Worm (Caenorhabditis elegans): ENCODE measurements around the gene R02D5.8.

The R02D5.8 gene

DNA sequence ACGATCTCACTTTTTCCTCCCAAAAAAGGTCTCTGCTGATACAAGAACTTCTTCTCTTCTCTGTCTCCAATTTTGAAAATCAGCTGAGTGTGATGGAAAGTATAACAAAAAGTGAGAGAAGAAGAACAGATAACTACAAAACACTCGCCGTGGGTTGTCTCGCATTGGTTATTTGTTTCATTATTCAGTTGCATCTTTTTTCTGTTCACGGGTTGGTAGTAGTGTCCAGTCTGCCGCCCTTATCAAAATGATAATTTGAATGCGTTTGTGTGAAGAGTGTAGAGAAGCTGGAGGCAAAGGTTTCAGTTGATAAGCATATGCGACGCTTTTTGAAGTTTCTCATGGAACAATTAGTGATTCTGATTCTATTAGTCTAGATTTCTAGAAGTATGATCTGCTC is 16.1 kb downstream of the R02D5.8 start:
- TF ChIP-seq tab-1 (GFP tag; IDR thresholded peaks at IDR 0.05) (no peak), klf-2 (GFP tag; conservative IDR thresholded peaks at IDR 0.05) (no peak), ref-1 (GFP tag; conservative IDR thresholded peaks at IDR 0.05) (no peak), T22C8.4 (GFP tag; IDR thresholded peaks at IDR 0.05) (no peak), ztf-23 (GFP tag; IDR thresholded peaks at IDR 0.05) (no peak), flt-1 (GFP tag; IDR thresholded peaks at IDR 0.05) (no peak), cog-1 (tag; optimal IDR thresholded peaks at IDR 0.05) (no peak), ztf-29 (GFP tag; IDR thresholded peaks at IDR 0.05) (no peak), med-1 (GFP tag; optimal IDR thresholded peaks at IDR 0.05; ENCODE audit: insufficient read depth) (no peak)

DNA sequence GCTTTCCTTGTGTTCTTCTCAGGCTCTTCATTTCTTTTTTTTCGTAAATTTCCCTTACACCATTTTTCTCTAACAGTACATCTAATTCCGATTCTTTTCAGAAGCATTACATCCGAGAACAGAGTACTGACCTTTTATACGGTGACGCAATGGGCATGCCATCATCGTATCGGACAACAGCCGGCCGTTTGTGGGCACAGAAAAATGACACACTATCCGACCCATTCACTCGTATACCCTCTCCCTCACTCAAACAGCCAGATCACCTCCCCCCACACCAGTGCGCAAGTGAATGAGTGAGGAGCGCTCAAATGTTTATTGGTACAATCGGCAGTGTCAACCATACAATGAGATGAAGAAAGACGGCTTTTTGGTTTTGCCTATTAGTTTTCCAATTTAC is 18.0 kb downstream of the R02D5.8 start, which contains the start of gene R02D5.24:
Gene R02D5.24 (plus strand): TSS at position 205 of the 400 bp plus-strand sequence.
- TF ChIP-seq klf-2 (GFP tag; conservative IDR thresholded peaks at IDR 0.05) (no peak), flt-1 (GFP tag; IDR thresholded peaks at IDR 0.05) (0 out of 2 replicates have a peak, but pooled peaks have one; percentile 15)

DNA sequence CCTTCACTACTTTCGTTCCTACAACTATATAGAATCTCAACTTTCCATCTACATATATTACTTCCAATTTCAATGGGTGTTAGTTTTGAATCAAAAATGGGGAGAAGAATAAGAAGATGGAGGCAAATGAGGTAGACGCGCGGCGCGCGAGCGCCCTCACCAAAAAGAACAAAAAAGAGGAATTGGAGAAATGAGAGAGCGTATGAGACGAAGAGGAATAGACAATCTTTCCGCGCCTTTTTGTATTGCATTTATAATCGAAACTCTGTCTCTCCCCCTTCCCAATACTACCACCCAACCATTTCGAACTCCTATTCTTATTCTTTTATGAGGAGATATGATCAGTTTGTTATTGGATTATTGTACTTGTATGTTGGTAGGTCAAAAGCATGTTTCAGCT is 18.6 kb downstream of the R02D5.8 start:
- TF ChIP-seq ref-1 (GFP tag; conservative IDR thresholded peaks at IDR 0.05) (no peak), cog-1 (tag; optimal IDR thresholded peaks at IDR 0.05) (no peak), flt-1 (GFP tag; IDR thresholded peaks at IDR 0.05) (no peak), T22C8.4 (GFP tag; IDR thresholded peaks at IDR 0.05) (no peak), ztf-29 (GFP tag; IDR thresholded peaks at IDR 0.05) (no peak), med-1 (GFP tag; optimal IDR thresholded peaks at IDR 0.05; ENCODE audit: insufficient read depth) (no peak), klf-2 (GFP tag; conservative IDR thresholded peaks at IDR 0.05) (no peak), tab-1 (GFP tag; IDR thresholded peaks at IDR 0.05) (no peak), ztf-23 (GFP tag; IDR thresholded peaks at IDR 0.05) (no peak)

DNA sequence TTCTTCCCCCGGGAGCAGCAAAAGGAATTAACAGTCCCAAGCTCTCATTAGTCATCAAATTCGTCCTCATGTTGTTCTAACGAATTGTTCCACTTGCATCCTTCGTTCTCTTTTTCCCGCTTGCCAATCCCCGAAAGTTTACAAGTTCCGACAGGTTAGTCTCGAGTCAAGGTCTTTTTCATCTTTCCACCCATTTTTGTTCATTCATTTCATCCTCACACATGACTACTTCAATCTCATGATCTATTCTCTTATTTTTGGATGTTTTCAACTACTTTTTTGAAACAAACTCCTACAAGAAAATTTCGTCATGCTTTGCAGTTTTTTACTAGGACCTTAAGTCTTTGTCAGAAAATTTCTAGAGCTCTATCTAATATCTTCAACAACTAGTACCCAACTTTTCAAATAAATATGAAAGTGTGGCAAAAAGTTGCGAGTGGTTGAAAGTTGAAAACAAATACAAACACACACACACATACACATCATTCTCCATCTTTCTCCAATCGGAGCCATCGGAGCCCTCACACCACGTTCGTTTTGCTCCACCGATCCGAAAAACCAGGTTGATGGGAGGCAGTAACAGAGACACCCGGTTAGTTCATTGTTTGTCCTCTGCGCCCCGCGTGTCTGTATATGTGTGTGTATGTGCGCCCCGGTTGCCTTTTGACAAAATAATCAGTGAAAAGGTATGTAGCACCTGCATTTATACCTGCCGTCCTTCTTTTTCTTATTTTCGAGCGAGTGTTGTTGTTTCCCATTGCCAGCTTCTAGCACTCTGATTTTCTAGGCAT is 19.9 kb downstream of the R02D5.8 start:
- TF ChIP-seq ref-1 (GFP tag; conservative IDR thresholded peaks at IDR 0.05) (no peak), tab-1 (GFP tag; IDR thresholded peaks at IDR 0.05) (no peak), klf-2 (GFP tag; conservative IDR thresholded peaks at IDR 0.05) (no peak), ztf-23 (GFP tag; IDR thresholded peaks at IDR 0.05) (no peak), ztf-29 (GFP tag; IDR thresholded peaks at IDR 0.05) (no peak), T22C8.4 (GFP tag; IDR thresholded peaks at IDR 0.05) (no peak), cog-1 (tag; optimal IDR thresholded peaks at IDR 0.05) (no peak), med-1 (GFP tag; optimal IDR thresholded peaks at IDR 0.05; ENCODE audit: insufficient read depth) (no peak), flt-1 (GFP tag; IDR thresholded peaks at IDR 0.05) (no peak)

DNA sequence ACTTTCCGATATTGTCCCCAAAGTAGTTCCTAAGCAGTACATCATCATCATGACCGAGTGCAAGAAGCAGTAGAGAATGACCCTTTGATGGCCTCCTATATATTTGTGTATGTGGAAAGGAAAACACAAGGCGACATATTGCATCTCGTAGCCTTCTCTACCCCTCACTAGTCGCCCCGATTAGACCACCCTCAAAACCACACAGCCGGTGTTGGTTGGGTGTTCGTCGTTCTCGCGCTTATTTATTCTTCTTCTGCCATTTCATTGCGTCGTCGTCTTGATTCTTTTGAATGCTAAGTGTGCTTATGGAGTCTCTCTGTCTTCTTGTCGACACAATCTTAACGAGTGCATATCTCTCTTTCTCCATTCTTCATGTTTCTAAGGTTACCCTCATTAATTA is 21.0 kb downstream of the R02D5.8 start:
- TF ChIP-seq cog-1 (tag; optimal IDR thresholded peaks at IDR 0.05) = peak; percentile 34
- TF ChIP-seq flt-1 (GFP tag; IDR thresholded peaks at IDR 0.05) = peak; percentile 61; the same call in 1 of the 2 replicates
- TF ChIP-seq T22C8.4 (GFP tag; IDR thresholded peaks at IDR 0.05) = no peak
- TF ChIP-seq tab-1 (GFP tag; IDR thresholded peaks at IDR 0.05) = no peak

DNA sequence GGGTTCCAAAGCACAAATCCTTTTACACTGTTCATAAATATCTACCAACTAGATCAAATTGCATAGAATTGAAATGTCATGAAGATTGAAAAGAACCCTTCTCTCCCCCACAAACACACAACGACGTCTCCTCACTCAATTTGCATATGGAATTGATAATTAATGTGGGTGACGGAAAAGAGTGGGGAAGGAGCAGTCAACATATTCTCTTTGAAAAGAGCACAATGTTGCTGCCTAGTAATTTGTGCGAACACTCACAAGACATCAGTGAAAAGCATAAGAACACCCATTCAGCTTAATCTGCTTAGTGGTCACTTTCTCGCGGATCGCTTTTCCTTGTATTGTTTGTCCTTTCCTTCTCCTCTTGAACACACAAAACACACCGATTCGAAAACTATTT is 22.7 kb downstream of the R02D5.8 start:
- TF ChIP-seq ref-1 (GFP tag; conservative IDR thresholded peaks at IDR 0.05) (no peak), ztf-29 (GFP tag; IDR thresholded peaks at IDR 0.05) (no peak), cog-1 (tag; optimal IDR thresholded peaks at IDR 0.05) (no peak), tab-1 (GFP tag; IDR thresholded peaks at IDR 0.05) (no peak), ztf-23 (GFP tag; IDR thresholded peaks at IDR 0.05) (no peak), klf-2 (GFP tag; conservative IDR thresholded peaks at IDR 0.05) (no peak), flt-1 (GFP tag; IDR thresholded peaks at IDR 0.05) (no peak), T22C8.4 (GFP tag; IDR thresholded peaks at IDR 0.05) (no peak), med-1 (GFP tag; optimal IDR thresholded peaks at IDR 0.05; ENCODE audit: insufficient read depth) (no peak)

DNA sequence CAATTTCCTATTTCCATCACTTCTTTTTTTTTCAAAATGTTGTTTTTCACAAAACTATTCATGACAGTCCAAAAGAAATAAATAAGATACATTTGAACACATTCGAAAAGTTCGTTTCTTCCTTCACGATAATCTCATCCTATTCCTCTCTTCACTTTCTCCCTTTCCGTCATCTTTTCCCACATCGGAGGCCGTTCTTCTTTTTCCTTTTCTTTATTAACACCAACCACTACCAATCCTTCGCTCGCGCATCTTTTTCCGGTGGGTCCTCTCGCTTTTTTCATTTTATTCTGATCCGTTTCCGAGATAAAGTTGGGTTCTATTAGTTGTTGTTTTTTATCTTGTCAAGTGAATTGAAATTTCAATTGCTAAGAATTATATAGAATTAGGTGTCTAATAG is 23.7 kb downstream of the R02D5.8 start:
- TF ChIP-seq ztf-29 (GFP tag; IDR thresholded peaks at IDR 0.05) (no peak), ztf-23 (GFP tag; IDR thresholded peaks at IDR 0.05) (no peak), klf-2 (GFP tag; conservative IDR thresholded peaks at IDR 0.05) (no peak), flt-1 (GFP tag; IDR thresholded peaks at IDR 0.05) (no peak), tab-1 (GFP tag; IDR thresholded peaks at IDR 0.05) (no peak), cog-1 (tag; optimal IDR thresholded peaks at IDR 0.05) (no peak), med-1 (GFP tag; optimal IDR thresholded peaks at IDR 0.05; ENCODE audit: insufficient read depth) (no peak), T22C8.4 (GFP tag; IDR thresholded peaks at IDR 0.05) (no peak)

DNA sequence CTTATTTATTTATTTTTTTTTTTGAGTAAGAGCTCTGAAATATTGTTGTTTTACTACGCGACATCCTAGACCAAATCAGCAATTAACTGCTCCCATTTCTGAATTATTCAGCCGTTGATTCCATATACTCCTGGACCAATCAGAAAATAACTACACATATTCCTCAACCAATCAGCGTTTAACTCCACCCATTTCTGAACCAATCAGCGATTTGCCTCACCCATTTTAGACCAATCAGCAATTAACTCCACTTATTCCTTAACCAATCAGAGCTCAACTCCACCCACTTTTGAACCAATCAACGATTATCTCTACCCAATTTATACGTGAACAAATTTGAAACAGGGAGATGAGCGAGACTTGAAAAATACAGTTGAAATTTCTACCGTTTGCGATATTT is 25.5 kb downstream of the R02D5.8 start:
- TF ChIP-seq tab-1 (GFP tag; IDR thresholded peaks at IDR 0.05) (no peak), med-1 (GFP tag; optimal IDR thresholded peaks at IDR 0.05; ENCODE audit: insufficient read depth) (no peak), ztf-29 (GFP tag; IDR thresholded peaks at IDR 0.05) (no peak), cog-1 (tag; optimal IDR thresholded peaks at IDR 0.05) (no peak), flt-1 (GFP tag; IDR thresholded peaks at IDR 0.05) (no peak), klf-2 (GFP tag; conservative IDR thresholded peaks at IDR 0.05) (no peak), T22C8.4 (GFP tag; IDR thresholded peaks at IDR 0.05) (no peak), ztf-23 (GFP tag; IDR thresholded peaks at IDR 0.05) (no peak), ref-1 (GFP tag; conservative IDR thresholded peaks at IDR 0.05) (no peak)

DNA sequence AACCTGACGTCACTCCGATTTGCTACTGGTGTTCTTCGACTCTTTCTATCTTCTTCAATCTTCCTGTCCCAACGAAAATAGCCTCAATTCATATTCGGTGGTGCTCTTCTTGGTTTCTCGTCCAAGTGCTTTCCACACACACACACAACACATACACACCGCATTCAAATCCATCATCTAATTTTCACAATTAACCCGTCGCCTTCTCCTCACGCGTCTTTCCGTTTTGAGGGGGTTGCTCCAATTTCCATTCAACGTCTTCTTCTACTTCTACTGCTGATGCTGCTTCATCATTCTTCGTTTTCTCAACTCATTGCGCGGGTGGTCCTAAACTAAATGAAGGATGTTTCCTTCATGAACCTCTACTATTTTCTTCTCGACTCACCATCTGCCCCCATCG is 28.1 kb downstream of the R02D5.8 start:
- TF ChIP-seq ztf-29 (GFP tag; IDR thresholded peaks at IDR 0.05) = no peak

DNA sequence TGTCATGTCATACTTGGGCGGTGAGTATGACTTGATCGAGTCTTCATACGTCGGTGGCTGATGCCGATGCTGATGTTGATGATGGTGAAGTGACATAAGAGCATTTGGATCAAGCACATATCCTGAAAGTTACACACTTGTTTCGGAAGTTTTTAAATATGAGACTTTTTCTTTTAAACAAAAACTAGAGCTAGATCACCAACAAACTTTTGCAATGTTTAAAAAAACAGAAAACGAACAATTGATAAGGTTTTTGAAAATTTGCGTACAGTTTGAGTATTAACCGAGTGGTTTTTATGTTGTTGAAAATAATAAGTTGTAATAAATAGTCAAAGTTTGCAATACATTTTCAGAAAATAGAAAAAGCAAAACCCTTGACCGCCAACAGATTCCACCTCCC is 34.6 kb downstream of the R02D5.8 start, which contains the start of gene R02D5.4:
Gene R02D5.4 (minus strand): TSS at position 101 of the 400 bp plus-strand sequence.
- TF ChIP-seq klf-2 (GFP tag; conservative IDR thresholded peaks at IDR 0.05) (no peak), ztf-29 (GFP tag; IDR thresholded peaks at IDR 0.05) (no peak), T22C8.4 (GFP tag; IDR thresholded peaks at IDR 0.05) (no peak), flt-1 (GFP tag; IDR thresholded peaks at IDR 0.05) (no peak), med-1 (GFP tag; optimal IDR thresholded peaks at IDR 0.05; ENCODE audit: insufficient read depth) (no peak), ref-1 (GFP tag; conservative IDR thresholded peaks at IDR 0.05) (no peak), cog-1 (tag; optimal IDR thresholded peaks at IDR 0.05) (no peak), tab-1 (GFP tag; IDR thresholded peaks at IDR 0.05) (no peak), ztf-23 (GFP tag; IDR thresholded peaks at IDR 0.05) (no peak)
